Fruit fly (Drosophila melanogaster) whole organism, adult: ENCODE results near the gene CG6126.
A peak's percentile ranks its signal among the peaks of the same experiment; 100 is the strongest.

Experiments
- CG11617 ChIP-seq: fragments of 200-800 bp; sonication (Bioruptor generic); optimal IDR thresholded peaks from 2 replicates; lab custom pipeline; 2017; ENCODE audit warnings: mild to moderate bottlenecking, missing biosample characterization, missing genetic modification reagents, missing genetic modification characterization
- CG12768 ChIP-seq: fragments of 200-800 bp; sonication (Bioruptor generic); optimal IDR thresholded peaks from 2 replicates; lab custom pipeline; 2017; ENCODE audit warnings: missing biosample characterization, missing genetic modification characterization, mild to moderate bottlenecking, moderate library complexity, missing genetic modification reagents
- CG14711 ChIP-seq: fragments of 200-800 bp; sonication (Bioruptor generic); optimal IDR thresholded peaks from 2 replicates; lab custom pipeline; 2018; ENCODE audit warnings: missing biosample characterization, mild to moderate bottlenecking, missing genetic modification characterization, moderate library complexity
- CG1620 ChIP-seq: fragments of 200-800 bp; sonication (Bioruptor generic); optimal IDR thresholded peaks from 2 replicates; lab custom pipeline; 2016; ENCODE audit warnings: missing biosample characterization, missing genetic modification characterization
- CG33017 ChIP-seq: fragments of 200-800 bp; sonication (Bioruptor generic); optimal IDR thresholded peaks from 2 replicates; lab custom pipeline; 2018; ENCODE audit warnings: missing biosample characterization, mild to moderate bottlenecking, missing genetic modification characterization, moderate library complexity
- CG5204 ChIP-seq: fragments of 200-800 bp; sonication (Bioruptor generic); optimal IDR thresholded peaks from 2 replicates; lab custom pipeline; 2016; ENCODE audit warnings: missing biosample characterization, missing genetic modification characterization
- CG7045 ChIP-seq: fragments of 200-800 bp; sonication (Bioruptor generic); optimal IDR thresholded peaks from 2 replicates; lab custom pipeline; 2017; ENCODE audit warnings: missing biosample characterization, mild to moderate bottlenecking, missing genetic modification characterization
- CG7101 ChIP-seq: fragments of 200-800 bp; sonication (Bioruptor generic); optimal IDR thresholded peaks from 2 replicates; lab custom pipeline; 2018; ENCODE audit warnings: missing biosample characterization, mild to moderate bottlenecking, missing genetic modification characterization, moderate library complexity
- Clk ChIP-seq: fragments of 200-800 bp; sonication (Bioruptor generic); optimal IDR thresholded peaks from 2 replicates; lab custom pipeline; 2017; ENCODE audit warnings: missing biosample characterization, missing genetic modification characterization
- Crg-1 ChIP-seq: fragments of 200-800 bp; sonication (Bioruptor generic); optimal IDR thresholded peaks from 2 replicates; lab custom pipeline; 2016; ENCODE audit warnings: missing biosample characterization, missing genetic modification characterization
- Hr96 ChIP-seq: fragments of 200-800 bp; sonication (Bioruptor generic); optimal IDR thresholded peaks from 2 replicates; lab custom pipeline; 2016; ENCODE audit warnings: missing biosample characterization, missing genetic modification characterization
- Mnt ChIP-seq: fragments of 200-800 bp; sonication (Bioruptor generic); optimal IDR thresholded peaks from 2 replicates; lab custom pipeline; 2016; ENCODE audit warnings: missing biosample characterization, mild to moderate bottlenecking, missing genetic modification characterization
- bab1 ChIP-seq: fragments of 200-800 bp; sonication (Bioruptor generic); optimal IDR thresholded peaks from 3 replicates; lab custom pipeline; 2019; ENCODE audit warnings: missing biosample characterization, mild to moderate bottlenecking, missing genetic modification characterization, moderate library complexity
- cic ChIP-seq: fragments of 200-800 bp; sonication (Bioruptor generic); optimal IDR thresholded peaks from 2 replicates; lab custom pipeline; 2017; ENCODE audit warnings: missing biosample characterization, mild to moderate bottlenecking, missing genetic modification characterization, moderate library complexity
- cnc ChIP-seq, 2 experiments: fragments of >200 bp; optimal IDR thresholded peaks; 2 replicates each; lab custom pipeline; 2017
- kay ChIP-seq: fragments of 200-800 bp; sonication (Bioruptor generic); peaks from one replicate; lab custom pipeline; 2016; ENCODE audit warnings: missing biosample characterization, missing genetic modification characterization, borderline replicate concordance
- ovo ChIP-seq: fragments of 200-800 bp; sonication (Bioruptor generic); optimal IDR thresholded peaks from 2 replicates; lab custom pipeline; 2016; ENCODE audit warnings: missing biosample characterization, missing genetic modification characterization
- pad ChIP-seq: fragments of 200-800 bp; sonication (Bioruptor generic); optimal IDR thresholded peaks from 3 replicates; lab custom pipeline; 2017; ENCODE audit warnings: missing biosample characterization, missing genetic modification characterization, mild to moderate bottlenecking, moderate library complexity, missing genetic modification reagents
- tj ChIP-seq: fragments of 200-800 bp; sonication (Bioruptor generic); optimal IDR thresholded peaks from 3 replicates; lab custom pipeline; 2017; ENCODE audit warnings: missing biosample characterization, mild to moderate bottlenecking, missing genetic modification characterization, moderate library complexity
- toe ChIP-seq: fragments of 200-800 bp; sonication (Bioruptor generic); optimal IDR thresholded peaks from 2 replicates; lab custom pipeline; 2016; ENCODE audit warnings: missing biosample characterization, missing genetic modification characterization

Gene CG6126

dm6 chr3R:16212859-16213708 is 10.2 kb upstream of the CG6126 start:
- peak; percentile 22 for TF ChIP-seq CG14711
- no peak for TF ChIP-seq Mnt (GFP tag; lab: Kevin White, UChicago)
- no peak for TF ChIP-seq ovo (GFP tag; lab: Kevin White, UChicago)
- no peak for TF ChIP-seq CG33017
- TF ChIP-seq toe (GFP tag; lab: Kevin White, UChicago), result peak; percentile 22
- no peak for TF ChIP-seq CG1620 (GFP tag; lab: Kevin White, UChicago)
- no peak for TF ChIP-seq pad (GFP tag; lab: Kevin White, UChicago)
- TF ChIP-seq kay (GFP tag; lab: Kevin White, UChicago), result no peak
- no peak for TF ChIP-seq tj (GFP tag; lab: Kevin White, UChicago)
- no peak for TF ChIP-seq cic (GFP tag; lab: Kevin White, UChicago)
- TF ChIP-seq Hr96 (GFP tag; lab: Kevin White, UChicago), result no peak
- no peak for TF ChIP-seq Crg-1 (GFP tag; lab: Kevin White, UChicago)
- peak; percentile 15 for TF ChIP-seq Clk
- TF ChIP-seq CG5204 (GFP tag; lab: Kevin White, UChicago), result peak; percentile 28
- no peak for TF ChIP-seq cnc (optimal IDR thresholded peaks at IDR 0.05; lab: Kevin White, UChicago)
- TF ChIP-seq CG7101 (tag; lab: Kevin White, UChicago), result no peak
- peak; percentile 14 for TF ChIP-seq CG11617 (GFP tag; lab: Kevin White, UChicago)
- TF ChIP-seq CG7045 (GFP tag; lab: Kevin White, UChicago), result peak; percentile 35
- TF ChIP-seq CG12768 (GFP tag; lab: Kevin White, UChicago), result peak; percentile 67
- no peak for TF ChIP-seq bab1 (GFP tag; lab: Kevin White, UChicago)

- TF ChIP-seq cnc (optimal IDR thresholded peaks at IDR 0.05; lab: Kevin White, UChicago), result no peak
- no peak for TF ChIP-seq CG11617 (GFP tag; lab: Kevin White, UChicago)
- no peak for TF ChIP-seq Hr96 (GFP tag; lab: Kevin White, UChicago)
- TF ChIP-seq CG12768 (GFP tag; lab: Kevin White, UChicago), result no peak
- TF ChIP-seq CG33017, result no peak
- no peak for TF ChIP-seq CG7101 (tag; lab: Kevin White, UChicago)
- TF ChIP-seq ovo (GFP tag; lab: Kevin White, UChicago), result no peak
Measured at dm6 chr3R:16211883-16212540, 9.1 kb upstream of the CG6126 start.

dm6 chr3R:16210808-16211578 is 8.1 kb upstream of the CG6126 start:
- TF ChIP-seq Crg-1 (GFP tag; lab: Kevin White, UChicago) (no peak), tj (GFP tag; lab: Kevin White, UChicago) (peak; percentile 57)

- no peak for TF ChIP-seq Clk
- TF ChIP-seq CG7101 (tag; lab: Kevin White, UChicago), result no peak
- no peak for TF ChIP-seq Mnt (GFP tag; lab: Kevin White, UChicago)
- TF ChIP-seq pad (GFP tag; lab: Kevin White, UChicago), result no peak
- TF ChIP-seq CG5204 (GFP tag; lab: Kevin White, UChicago), result no peak
- no peak for TF ChIP-seq CG7045 (GFP tag; lab: Kevin White, UChicago)
- TF ChIP-seq cic (GFP tag; lab: Kevin White, UChicago), result no peak
- no peak for TF ChIP-seq CG1620 (GFP tag; lab: Kevin White, UChicago)
- TF ChIP-seq CG33017, result no peak
- no peak for TF ChIP-seq ovo (GFP tag; lab: Kevin White, UChicago)
- TF ChIP-seq CG14711, result no peak
- TF ChIP-seq Crg-1 (GFP tag; lab: Kevin White, UChicago), result no peak
- no peak for TF ChIP-seq bab1 (GFP tag; lab: Kevin White, UChicago)
- TF ChIP-seq tj (GFP tag; lab: Kevin White, UChicago), result no peak
- no peak for TF ChIP-seq kay (GFP tag; lab: Kevin White, UChicago)
- no peak for TF ChIP-seq CG12768 (GFP tag; lab: Kevin White, UChicago)
Measured at dm6 chr3R:16209714-16210553, 7.1 kb upstream of the CG6126 start.
